Worm (Caenorhabditis elegans): ENCODE data around the gene bgal-2.

DNA sequence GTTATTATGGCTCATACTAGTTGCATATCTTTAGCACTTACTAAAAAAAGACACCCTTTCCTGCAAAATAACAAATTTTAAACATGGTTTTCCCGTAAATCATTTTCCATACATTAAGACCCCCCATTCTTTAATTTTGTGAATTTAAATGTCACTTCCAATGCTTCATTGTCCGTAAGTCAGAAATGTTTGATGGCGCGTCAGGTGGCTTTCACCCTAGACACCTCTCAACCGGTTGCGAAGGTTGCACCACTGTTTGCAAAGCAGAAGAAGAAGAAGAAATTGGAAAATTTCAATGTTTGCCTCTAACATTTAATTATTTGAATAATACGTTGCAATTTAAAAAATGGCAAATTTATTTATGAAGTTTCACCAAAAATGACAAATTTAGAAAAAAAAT lies 17.3 kb downstream of the bgal-2 start:
- TF ChIP-seq gmeb-1 (tag; optimal IDR thresholded peaks at IDR 0.05) (no peak), Y55F3AM.14 (GFP tag; optimal IDR thresholded peaks at IDR 0.05) (no peak), mdl-1 (tag; optimal IDR thresholded peaks at IDR 0.05) (no peak), C34F6.9 (tag; optimal IDR thresholded peaks at IDR 0.05) (no peak), F13H6.1 (tag; optimal IDR thresholded peaks at IDR 0.05) (no peak), ceh-16 (tag; optimal IDR thresholded peaks at IDR 0.05) (no peak), elt-3 (tag; optimal IDR thresholded peaks at IDR 0.05) (no peak), R02D3.7 (tag; optimal IDR thresholded peaks at IDR 0.05) (no peak), snpc-4 (tag; optimal IDR thresholded peaks at IDR 0.05) (no peak), lin-39 (tag; optimal IDR thresholded peaks at IDR 0.05) (no peak), sem-4 (tag; optimal IDR thresholded peaks at IDR 0.05) (no peak), ceh-82 (tag; optimal IDR thresholded peaks at IDR 0.05) (no peak), ztf-11 (tag; optimal IDR thresholded peaks at IDR 0.05) (no peak), nhr-77 (tag; optimal IDR thresholded peaks at IDR 0.05) (no peak)
